Fruit fly (Drosophila melanogaster) whole organism, prepupa: ENCODE results near the gene BNIP3.

ENCODE experiments used
- CG10631 ChIP-seq: fragments of 200-800 bp; sonication (Bioruptor generic); optimal IDR thresholded peaks from 2 replicates; lab custom pipeline; 2016; ENCODE audit warnings: missing biosample characterization, missing genetic modification characterization
- CG10669 ChIP-seq: fragments of 200-800 bp; sonication (Bioruptor generic); optimal IDR thresholded peaks from 3 replicates; lab custom pipeline; 2018; ENCODE audit warnings: missing biosample characterization, mild to moderate bottlenecking, missing genetic modification characterization, moderate library complexity
- CG11294 ChIP-seq: fragments of 200-800 bp; sonication (Bioruptor generic); IDR thresholded peaks from 2 replicates; pipeline ENCODE4 v1.3.6; 2022; ENCODE audit warnings: missing biosample characterization, missing genetic modification characterization
- CG11762 ChIP-seq: fragments of 200-800 bp; sonication (Bioruptor generic); optimal IDR thresholded peaks from 3 replicates; lab custom pipeline; 2016; ENCODE audit warnings: missing biosample characterization, missing genetic modification characterization; ENCODE audit not compliant: insufficient read depth
- CG15336 ChIP-seq: fragments of 200-800 bp; sonication (Bioruptor generic); IDR thresholded peaks from 2 replicates; pipeline ENCODE4 v1.3.6; 2022; ENCODE audit warnings: missing biosample characterization, missing genetic modification characterization
- CG3032 ChIP-seq: fragments of 200-800 bp; optimal IDR thresholded peaks from 2 replicates; lab custom pipeline; 2019; ENCODE audit warnings: missing biosample characterization, mild to moderate bottlenecking, missing genetic modification characterization, moderate library complexity
- CG32006 ChIP-seq: fragments of 200-800 bp; sonication (Bioruptor generic); optimal IDR thresholded peaks from 3 replicates; lab custom pipeline; 2017; ENCODE audit warnings: missing biosample characterization, mild to moderate bottlenecking, missing genetic modification characterization
- CG3919 ChIP-seq: fragments of 200-800 bp; sonication (Bioruptor generic); optimal IDR thresholded peaks from 3 replicates; lab custom pipeline; 2016; ENCODE audit warnings: missing biosample characterization, missing genetic modification characterization
- CG4318 ChIP-seq: fragments of 200-800 bp; sonication (Bioruptor generic); optimal IDR thresholded peaks from 3 replicates; lab custom pipeline; 2017; ENCODE audit warnings: missing biosample characterization, mild to moderate bottlenecking, missing genetic modification characterization
- CG6792 ChIP-seq: fragments of 200-800 bp; sonication (Bioruptor generic); optimal IDR thresholded peaks from 3 replicates; lab custom pipeline; 2016; ENCODE audit warnings: missing biosample characterization, missing genetic modification characterization
- CG6808 ChIP-seq: fragments of 200-800 bp; sonication (Bioruptor generic); optimal IDR thresholded peaks from 3 replicates; lab custom pipeline; 2017; ENCODE audit warnings: missing biosample characterization, missing genetic modification characterization, mild to moderate bottlenecking, moderate library complexity, missing genetic modification reagents
- CG7368 ChIP-seq: fragments of 200-800 bp; sonication (Bioruptor generic); optimal IDR thresholded peaks from 3 replicates; lab custom pipeline; 2016; ENCODE audit warnings: missing biosample characterization, missing genetic modification characterization
- CG8119 ChIP-seq: fragments of 200-800 bp; sonication (Bioruptor generic); IDR thresholded peaks from 3 replicates; pipeline ENCODE4 v1.3.6; 2022; ENCODE audit warnings: missing biosample characterization, missing genetic modification characterization
- CG8319 ChIP-seq: fragments of 200-800 bp; sonication (Bioruptor generic); optimal IDR thresholded peaks from 3 replicates; lab custom pipeline; 2016; ENCODE audit warnings: missing biosample characterization, missing genetic modification characterization
- CG9139 ChIP-seq: fragments of 200-800 bp; sonication (Bioruptor generic); optimal IDR thresholded peaks from 3 replicates; lab custom pipeline; 2017; ENCODE audit warnings: missing biosample characterization, mild to moderate bottlenecking, missing genetic modification characterization
- Eip75B ChIP-seq: fragments of 200-800 bp; sonication (Bioruptor generic); optimal IDR thresholded peaks from 3 replicates; lab custom pipeline; 2016; ENCODE audit warnings: missing biosample characterization, missing genetic modification characterization
- Eip78C ChIP-seq: fragments of 200-800 bp; sonication (Bioruptor generic); peaks from one replicate; lab custom pipeline; 2016; ENCODE audit warnings: missing biosample characterization, missing genetic modification characterization
- Ets21C ChIP-seq: fragments of 200-800 bp; sonication (Bioruptor generic); optimal IDR thresholded peaks from 3 replicates; lab custom pipeline; 2016; ENCODE audit warnings: missing biosample characterization, missing genetic modification characterization
- Ets96B ChIP-seq: fragments of 200-800 bp; optimal IDR thresholded peaks from 2 replicates; lab custom pipeline; 2019; ENCODE audit warnings: missing biosample characterization, mild to moderate bottlenecking, missing genetic modification characterization, moderate library complexity
- Hr38 ChIP-seq: sonication (Bioruptor generic); optimal IDR thresholded peaks from 2 replicates; lab custom pipeline; 2016; ENCODE audit warnings: missing biosample characterization, missing genetic modification characterization
- Hr39 ChIP-seq: fragments of 200-800 bp; sonication (Bioruptor generic); optimal IDR thresholded peaks from 2 replicates; lab custom pipeline; 2016; ENCODE audit warnings: missing biosample characterization, missing genetic modification characterization
- Hr4 ChIP-seq: fragments of 200-800 bp; sonication (Bioruptor generic); optimal IDR thresholded peaks from 3 replicates; lab custom pipeline; 2016; ENCODE audit warnings: missing biosample characterization, missing genetic modification characterization
- Lpt ChIP-seq: fragments of 200-800 bp; sonication (Bioruptor generic); optimal IDR thresholded peaks from 3 replicates; lab custom pipeline; 2016; ENCODE audit warnings: missing biosample characterization, missing genetic modification characterization
- Met ChIP-seq: fragments of 200-800 bp; sonication (Bioruptor generic); optimal IDR thresholded peaks from 3 replicates; lab custom pipeline; 2016; ENCODE audit warnings: missing biosample characterization, missing genetic modification characterization
- Smox ChIP-seq: fragments of 200-800 bp; sonication (Bioruptor generic); optimal IDR thresholded peaks from 3 replicates; lab custom pipeline; 2016; ENCODE audit warnings: missing biosample characterization, missing genetic modification characterization
- Sox14 ChIP-seq: fragments of 200-800 bp; sonication (Bioruptor generic); optimal IDR thresholded peaks from 3 replicates; lab custom pipeline; 2016; ENCODE audit warnings: missing biosample characterization, missing genetic modification characterization
- achi ChIP-seq: fragments of 200-800 bp; sonication (Bioruptor generic); optimal IDR thresholded peaks from 3 replicates; lab custom pipeline; 2016; ENCODE audit warnings: missing biosample characterization, missing genetic modification characterization
- cyc ChIP-seq: fragments of 200-800 bp; sonication (Bioruptor generic); optimal IDR thresholded peaks from 3 replicates; lab custom pipeline; 2016; ENCODE audit warnings: missing biosample characterization, missing genetic modification characterization
- dac ChIP-seq: fragments of 200-800 bp; sonication (Bioruptor generic); optimal IDR thresholded peaks from 2 replicates; lab custom pipeline; 2017; ENCODE audit warnings: missing biosample characterization, mild to moderate bottlenecking, missing genetic modification characterization
- dsx ChIP-seq: fragments of 200-800 bp; optimal IDR thresholded peaks from 3 replicates; lab custom pipeline; 2019; ENCODE audit warnings: missing biosample characterization, mild to moderate bottlenecking, missing genetic modification characterization, moderate library complexity; ENCODE audit not compliant: poor library complexity, severe bottlenecking
- esn ChIP-seq: fragments of 200-800 bp; sonication (Bioruptor generic); optimal IDR thresholded peaks from 2 replicates; lab custom pipeline; 2016; ENCODE audit warnings: missing biosample characterization, mild to moderate bottlenecking, missing genetic modification characterization, moderate library complexity
- fd59A ChIP-seq: fragments of 200-800 bp; sonication (Bioruptor generic); optimal IDR thresholded peaks from 2 replicates; lab custom pipeline; 2017; ENCODE audit warnings: missing biosample characterization, mild to moderate bottlenecking, missing genetic modification characterization, missing genetic modification reagents
- fkh ChIP-seq: fragments of 200-800 bp; sonication (Bioruptor generic); optimal IDR thresholded peaks from 3 replicates; lab custom pipeline; 2017; ENCODE audit warnings: missing biosample characterization, mild to moderate bottlenecking, missing genetic modification characterization, moderate library complexity
- lz ChIP-seq: fragments of 200-800 bp; sonication (Bioruptor generic); optimal IDR thresholded peaks from 3 replicates; lab custom pipeline; 2016; ENCODE audit warnings: missing biosample characterization, missing genetic modification characterization
- net ChIP-seq: fragments of 200-800 bp; sonication (Bioruptor generic); optimal IDR thresholded peaks from 3 replicates; lab custom pipeline; 2016; ENCODE audit warnings: missing biosample characterization, missing genetic modification characterization
- pdm3 ChIP-seq: fragments of 200-800 bp; sonication (Bioruptor generic); optimal IDR thresholded peaks from 3 replicates; lab custom pipeline; 2016; ENCODE audit warnings: missing biosample characterization, missing genetic modification characterization
- ss ChIP-seq, 2 experiments: fragments of 200-800 bp; sonication (Bioruptor generic); optimal IDR thresholded peaks; 2 replicates in 1 of 2; 3 replicates in 1 of 2; lab custom pipeline; 2017 to 2018; ENCODE audit warnings: mild to moderate bottlenecking in 2 of 2, missing biosample characterization in 2 of 2, missing genetic modification characterization in 2 of 2, moderate library complexity in 1 of 2
- svp ChIP-seq: fragments of 200-800 bp; sonication (Bioruptor generic); peaks from one replicate; lab custom pipeline; 2016; ENCODE audit warnings: missing biosample characterization, missing genetic modification characterization
- topi ChIP-seq: fragments of 200-800 bp; sonication (Bioruptor generic); optimal IDR thresholded peaks from 3 replicates; lab custom pipeline; 2016; ENCODE audit warnings: missing biosample characterization, missing genetic modification characterization
- vri ChIP-seq: fragments of 200-800 bp; sonication (Bioruptor generic); optimal IDR thresholded peaks from 3 replicates; lab custom pipeline; 2016; ENCODE audit warnings: missing biosample characterization, mild to moderate bottlenecking, missing genetic modification characterization

Gene BNIP3

DNA sequence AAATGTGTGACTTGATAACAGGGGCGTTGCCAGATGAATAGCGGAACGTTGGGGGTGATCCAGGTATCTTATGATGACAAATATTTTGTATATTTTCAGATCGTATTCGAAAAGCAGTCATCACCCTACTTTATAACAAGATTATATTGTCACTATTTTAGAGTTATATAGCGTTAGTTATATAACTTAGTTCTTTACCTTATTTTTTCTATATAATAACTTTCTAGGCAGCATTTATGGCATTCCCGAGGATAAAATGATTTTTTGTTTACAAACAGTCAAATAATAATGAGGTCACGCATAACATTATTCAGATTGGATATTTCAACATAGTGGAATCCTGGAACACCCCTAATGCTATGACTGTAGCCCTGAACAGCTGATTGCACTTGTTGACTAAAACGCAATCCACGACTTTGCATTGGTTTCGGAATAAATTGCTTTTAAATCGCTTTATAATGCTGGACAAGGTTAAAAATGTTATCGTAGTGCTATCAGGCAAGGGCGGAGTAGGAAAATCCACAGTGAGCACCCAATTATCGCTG is 7.1 kb upstream of the BNIP3 start, which contains the start of gene Nubp2 (continued):
- TF ChIP-seq ss (GFP tag; optimal IDR thresholded peaks at IDR 0.05; lab: Kevin White, UChicago) = peak; percentile 83 to 93
- TF ChIP-seq Hr39 (GFP tag; lab: Kevin White, UChicago) = peak; percentile 95
- peak; percentile 93 for TF ChIP-seq CG8119 (GFP tag; lab: Robert Waterston, UW)
- TF ChIP-seq lz (GFP tag; lab: Kevin White, UChicago) = peak; percentile 97
- TF ChIP-seq Sox14 (GFP tag; lab: Kevin White, UChicago) = peak; percentile 95
- peak; percentile 90 for TF ChIP-seq CG7368 (GFP tag; lab: Kevin White, UChicago)
- peak; percentile 93 for TF ChIP-seq Ets21C (GFP tag; lab: Kevin White, UChicago)
- peak; percentile 89 for TF ChIP-seq dsx (GFP tag; lab: Kevin White, UChicago)
- peak; percentile 94 for TF ChIP-seq topi (GFP tag; lab: Kevin White, UChicago)
- TF ChIP-seq fd59A (GFP tag; lab: Kevin White, UChicago) = peak; percentile 92
- TF ChIP-seq Smox (GFP tag; lab: Kevin White, UChicago) = peak; percentile 95
- TF ChIP-seq CG15336 (GFP tag; lab: Robert Waterston, UW) = peak; percentile 91
- peak; percentile 96 for TF ChIP-seq Eip75B (GFP tag; lab: Kevin White, UChicago)
- peak; percentile 90 for TF ChIP-seq CG11294
- TF ChIP-seq CG3919 (GFP tag; lab: Kevin White, UChicago) = peak; percentile 93
- peak; percentile 94 for TF ChIP-seq achi (GFP tag; lab: Kevin White, UChicago)
- TF ChIP-seq CG4318 = peak; percentile 95
- TF ChIP-seq CG3032 (tag; lab: Kevin White, UChicago) = peak; percentile 97
- peak; percentile 95 for TF ChIP-seq cyc (GFP tag; lab: Kevin White, UChicago)
- TF ChIP-seq CG6792 (GFP tag; lab: Kevin White, UChicago) = peak; percentile 91
- peak; percentile 96 for TF ChIP-seq Hr4
- TF ChIP-seq CG10669 (GFP tag; lab: Kevin White, UChicago) = peak; percentile 92

- TF ChIP-seq CG3919 (GFP tag; lab: Kevin White, UChicago) (no peak), pdm3 (GFP tag; lab: Kevin White, UChicago) (no peak), Eip78C (GFP tag; lab: Kevin White, UChicago) (no peak), Ets96B (tag; lab: Kevin White, UChicago) (no peak), Hr38 (GFP tag; lab: Kevin White, UChicago) (no peak), Smox (GFP tag; lab: Kevin White, UChicago) (no peak), net (GFP tag; lab: Kevin White, UChicago) (no peak), Lpt (GFP tag; lab: Kevin White, UChicago) (no peak)
- TF ChIP-seq, all 60 proteins: peak for 0
These were observed 6.8 kb upstream of the BNIP3 start, which contains the start of gene Pss for dm6 chr3L:20526143-20526195. Pss (minus strand) TSS chr3L:20526174.

DNA sequence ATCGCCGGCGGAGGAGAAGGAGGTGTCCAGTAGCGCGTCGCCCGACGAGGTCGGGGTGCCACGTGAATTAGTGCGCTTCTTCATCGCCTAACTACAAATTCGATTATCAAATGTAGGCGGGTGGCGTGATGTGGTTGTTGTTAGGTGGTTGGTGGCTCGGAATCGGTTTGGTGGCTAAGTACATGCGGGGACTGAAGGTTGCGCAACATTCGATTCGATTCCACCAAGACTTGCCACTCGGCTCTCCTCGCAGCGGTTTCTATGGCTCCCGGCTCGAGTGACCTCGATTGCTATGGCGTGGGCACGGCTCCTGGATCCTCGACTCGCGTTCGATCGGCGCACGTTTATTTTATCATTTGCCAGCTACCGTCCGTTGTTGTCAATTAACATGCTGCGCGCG is 6.5 kb upstream of the BNIP3 start:
- TF ChIP-seq CG4318 (no peak), topi (GFP tag; lab: Kevin White, UChicago) (no peak), CG15336 (GFP tag; lab: Robert Waterston, UW) (no peak), CG3919 (GFP tag; lab: Kevin White, UChicago) (no peak)

dm6 chr3L:20524409-20525010 is 5.3 kb upstream of the BNIP3 start:
- TF ChIP-seq svp (peak; percentile 60), fkh (GFP tag; lab: Kevin White, UChicago) (no peak), vri (GFP tag; lab: Kevin White, UChicago) (peak; percentile 35), Eip78C (GFP tag; lab: Kevin White, UChicago) (peak; percentile 4)
- TF ChIP-seq, all 60 proteins: peak for 3

- TF ChIP-seq Met (GFP tag; lab: Kevin White, UChicago) (peak; percentile 25), CG10631 (no peak), CG6792 (GFP tag; lab: Kevin White, UChicago) (no peak), CG11762 (GFP tag; lab: Kevin White, UChicago) (no peak), Hr38 (GFP tag; lab: Kevin White, UChicago) (no peak), Smox (GFP tag; lab: Kevin White, UChicago) (peak; percentile 27), CG7368 (GFP tag; lab: Kevin White, UChicago) (no peak), CG4318 (no peak), CG3032 (tag; lab: Kevin White, UChicago) (no peak), CG6808 (no peak), CG8119 (GFP tag; lab: Robert Waterston, UW) (no peak), CG32006 (GFP tag; lab: Kevin White, UChicago) (no peak), CG9139 (GFP tag; lab: Kevin White, UChicago) (no peak), CG3919 (GFP tag; lab: Kevin White, UChicago) (no peak), CG8319 (GFP tag; lab: Kevin White, UChicago) (no peak), esn (GFP tag; lab: Kevin White, UChicago) (peak; percentile 0), CG15336 (GFP tag; lab: Robert Waterston, UW) (no peak), topi (GFP tag; lab: Kevin White, UChicago) (no peak), ss (GFP tag; optimal IDR thresholded peaks at IDR 0.05; lab: Kevin White, UChicago) (no peak), CG11294 (no peak), pdm3 (GFP tag; lab: Kevin White, UChicago) (peak; percentile 1), dac (GFP tag; lab: Kevin White, UChicago) (no peak), cyc (GFP tag; lab: Kevin White, UChicago) (no peak)
These were observed 1.5 kb upstream of the BNIP3 start, which contains the start of the genes mTerf3 and CG5104 for dm6 chr3L:20520687-20521169. mTerf3 (minus strand) TSS chr3L:20520772. CG5104 (plus strand) TSS chr3L:20521009.
